Worm (Caenorhabditis elegans) whole organism, late embryonic: ENCODE data around the gene C01G10.5.

Experiments used
- ceh-18 ChIP-seq: sonication (generic microtip); optimal IDR thresholded peaks from 2 replicates; lab custom pipeline; 2016; ENCODE audit warnings: missing genetic modification characterization, missing compliant biosample characterization
- ceh-31 ChIP-seq: sonication (generic microtip); optimal IDR thresholded peaks from 2 replicates; lab custom pipeline; 2016; ENCODE audit warnings: missing genetic modification characterization, missing compliant biosample characterization
- ceh-9 ChIP-seq: sonication (generic microtip); optimal IDR thresholded peaks from 2 replicates; lab custom pipeline; 2016; ENCODE audit warnings: mild to moderate bottlenecking, missing genetic modification characterization, inconsistent platforms, missing compliant biosample characterization
- elt-2 ChIP-seq: sonication (generic microtip); optimal IDR thresholded peaks from 2 replicates; lab custom pipeline; 2016; ENCODE audit warnings: missing genetic modification reagents, missing genetic modification characterization, missing compliant biosample characterization
- pax-1 ChIP-seq: fragments of 150-350 bp; optimal IDR thresholded peaks from 2 replicates; lab custom pipeline; 2014; ENCODE audit warnings: missing biosample characterization, missing genetic modification characterization

- TF ChIP-seq elt-2 (tag; lab: Kevin White, UChicago) (no peak), pax-1 (tag; lab: Kevin White, UChicago) (no peak), ceh-9 (tag; lab: Kevin White, UChicago) (no peak), ceh-31 (tag; lab: Kevin White, UChicago) (no peak), ceh-18 (tag; lab: Kevin White, UChicago) (no peak)
Observed at ce11 chrV:15058965-15059364, 30.4 kb downstream of the C01G10.5 start.
